Worm (Caenorhabditis elegans): ENCODE measurements around the gene C06C3.3.

Gene C06C3.3

ce11 chrII:9362249-9362648, 10.0 kb downstream of the C06C3.3 start:
- TF ChIP-seq efl-1 (optimal IDR thresholded peaks at IDR 0.05), result no peak
- TF ChIP-seq efl-1 (GFP tag; optimal IDR thresholded peaks at IDR 0.05 in 1 of 2), result peak in 1 of 2 experiments; percentile 75
- TF ChIP-seq zip-4 (GFP tag; optimal IDR thresholded peaks at IDR 0.05), result no peak

DNA sequence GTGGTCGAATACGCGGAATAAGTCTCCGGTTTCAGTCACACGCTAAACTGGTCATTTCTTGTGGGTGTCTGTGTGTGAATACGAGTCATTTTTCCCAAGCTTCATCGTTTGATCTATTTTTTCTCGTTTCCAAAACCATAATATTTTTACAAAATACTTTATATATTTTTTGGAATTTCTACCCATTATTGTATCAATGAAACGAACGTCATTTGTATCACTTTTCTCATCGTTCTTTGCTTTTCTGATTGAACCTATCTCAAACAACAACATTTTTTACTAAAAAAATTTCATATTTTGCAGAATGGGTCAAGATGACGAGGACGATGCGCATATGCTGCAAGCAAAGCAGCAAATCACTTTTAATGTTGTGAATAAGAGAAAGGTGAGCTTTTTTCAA, 14.1 kb downstream of the C06C3.3 start, which contains the start of gene mel-11:
Gene mel-11 (plus strand): TSS at position 301 of the 400 bp plus-strand sequence.
- TF ChIP-seq efl-1 (optimal IDR thresholded peaks at IDR 0.05) (no peak), efl-1 (GFP tag; optimal IDR thresholded peaks at IDR 0.05 in 1 of 2) (no peak)

- no peak for TF ChIP-seq sup-37 (GFP tag; optimal IDR thresholded peaks at IDR 0.05)
- TF ChIP-seq unc-62 (GFP tag; optimal IDR thresholded peaks at IDR 0.05), result no peak
- no peak for TF ChIP-seq fkh-4 (tag; optimal IDR thresholded peaks at IDR 0.05; ENCODE audit: borderline replicate concordance)
- peak; percentile 4 for TF ChIP-seq xbp-1 (tag; optimal IDR thresholded peaks at IDR 0.05)
- TF ChIP-seq hlh-17 (GFP tag; optimal IDR thresholded peaks at IDR 0.05; ENCODE audit: borderline replicate concordance), result no peak
- peak; percentile 35 for TF ChIP-seq swsn-7 (tag; optimal IDR thresholded peaks at IDR 0.05)
- TF ChIP-seq snu-23 (GFP tag; optimal IDR thresholded peaks at IDR 0.05), result peak; percentile 69
- peak; percentile 50 for TF ChIP-seq nhr-19 (GFP tag; conservative IDR thresholded peaks at IDR 0.05)
- no peak for TF ChIP-seq pax-3 (tag; optimal IDR thresholded peaks at IDR 0.05)
- TF ChIP-seq fkh-10 (GFP tag; optimal IDR thresholded peaks at IDR 0.05), result no peak
- TF ChIP-seq rnt-1 (tag; optimal IDR thresholded peaks at IDR 0.05), result peak; percentile 50
- TF ChIP-seq ztf-11 (tag; optimal IDR thresholded peaks at IDR 0.05), result no peak
- peak; percentile 12 for TF ChIP-seq C16A3.4 (tag; optimal IDR thresholded peaks at IDR 0.05)
- no peak for TF ChIP-seq ceh-90 (tag; optimal IDR thresholded peaks at IDR 0.05)
- TF ChIP-seq nhr-90 (tag; optimal IDR thresholded peaks at IDR 0.05; ENCODE audit: poor library complexity), result peak; percentile 3
- TF ChIP-seq hlh-4 (tag; optimal IDR thresholded peaks at IDR 0.05), result no peak
- no peak for TF ChIP-seq nhr-237 (tag; optimal IDR thresholded peaks at IDR 0.05)
- TF ChIP-seq nhr-77 (tag; optimal IDR thresholded peaks at IDR 0.05), result peak; percentile 38
- TF ChIP-seq sox-4 (tag; optimal IDR thresholded peaks at IDR 0.05), result no peak
- no peak for TF ChIP-seq mab-9 (GFP tag; IDR thresholded peaks at IDR 0.05)
- peak; percentile 5 for TF ChIP-seq tbx-2 (tag; optimal IDR thresholded peaks at IDR 0.05)
- TF ChIP-seq ceh-82 (tag; optimal IDR thresholded peaks at IDR 0.05), result peak in 1 of 3 experiments; percentile 8
- TF ChIP-seq nhr-47 (tag; optimal IDR thresholded peaks at IDR 0.05), result peak; percentile 40
- TF ChIP-seq efl-3 (GFP tag; optimal IDR thresholded peaks at IDR 0.05), result no peak
- TF ChIP-seq unc-130 (tag; optimal IDR thresholded peaks at IDR 0.05), result peak; percentile 63
- no peak for TF ChIP-seq lin-39 (tag; optimal IDR thresholded peaks at IDR 0.05)
- no peak for TF ChIP-seq nhr-84 (tag; optimal IDR thresholded peaks at IDR 0.05)
- TF ChIP-seq ama-1 (optimal IDR thresholded peaks at IDR 0.05), result no peak
- peak; percentile 58 for TF ChIP-seq nhr-20 (tag; optimal IDR thresholded peaks at IDR 0.05)
- peak; percentile 79 for TF ChIP-seq nhr-85 (tag)
- no peak for TF ChIP-seq vab-15 (tag; optimal IDR thresholded peaks at IDR 0.05)
- TF ChIP-seq ceh-8 (GFP tag; optimal IDR thresholded peaks at IDR 0.05), result no peak
- TF ChIP-seq aly-2 (tag; optimal IDR thresholded peaks at IDR 0.05), result no peak
- TF ChIP-seq hpl-2 (GFP tag; optimal IDR thresholded peaks at IDR 0.05), result no peak
- TF ChIP-seq egl-27 (tag; optimal IDR thresholded peaks at IDR 0.05), result peak in 1 of 2 experiments; percentile 51
- no peak for TF ChIP-seq zip-4 (GFP tag; optimal IDR thresholded peaks at IDR 0.05)
- no peak for TF ChIP-seq alr-1 (tag; optimal IDR thresholded peaks at IDR 0.05; ENCODE audit: borderline replicate concordance)
- no peak for TF ChIP-seq ets-5 (GFP tag; IDR thresholded peaks at IDR 0.05)
- no peak for TF ChIP-seq egl-13 (tag; optimal IDR thresholded peaks at IDR 0.05)
- TF ChIP-seq unc-98 (GFP tag; IDR thresholded peaks at IDR 0.05), result no peak
- TF ChIP-seq Y116A8C.19 (tag; optimal IDR thresholded peaks at IDR 0.05; ENCODE audit: borderline replicate concordance), result no peak
- TF ChIP-seq efl-1 (optimal IDR thresholded peaks at IDR 0.05), result peak; percentile 47 to 49
- TF ChIP-seq efl-1 (GFP tag; optimal IDR thresholded peaks at IDR 0.05 in 1 of 2), result peak; percentile 11 to 89
- TF ChIP-seq F16B12.6 (tag; optimal IDR thresholded peaks at IDR 0.05), result no peak
- TF ChIP-seq sptf-1 (tag; optimal IDR thresholded peaks at IDR 0.05), result no peak
- TF ChIP-seq dsc-1 (tag; optimal IDR thresholded peaks at IDR 0.05), result no peak
- TF ChIP-seq mep-1 (tag; optimal IDR thresholded peaks at IDR 0.05), result peak; percentile 25
- TF ChIP-seq mdl-1 (tag; optimal IDR thresholded peaks at IDR 0.05), result peak in 1 of 2 experiments; percentile 60
Observed at ce11 chrII:9356723-9357122, 15.6 kb downstream of the C06C3.3 start.

Measured in whole organism, L1 larva.